Worm (Caenorhabditis elegans) whole organism, L2 larva: ENCODE measurements around the gene dos-1.

Experiments used
- elt-1 ChIP-seq: fragments of 150-350 bp; optimal IDR thresholded peaks from 2 replicates; lab custom pipeline; 2014; ENCODE audit warnings: missing biosample characterization, missing genetic modification characterization
- lin-11 ChIP-seq: fragments of 150-350 bp; sonication (generic microtip); optimal IDR thresholded peaks from 2 replicates; lab custom pipeline; 2014; ENCODE audit warnings: missing biosample characterization, missing genetic modification characterization, inconsistent platforms, mixed read lengths
- nhr-11 ChIP-seq: fragments of 150-350 bp; optimal IDR thresholded peaks from 2 replicates; lab custom pipeline; 2014; ENCODE audit warnings: missing biosample characterization, missing genetic modification characterization
- nhr-237 ChIP-seq: fragments of 150-350 bp; optimal IDR thresholded peaks from 2 replicates; lab custom pipeline; 2014; ENCODE audit warnings: missing biosample characterization, missing genetic modification characterization
- snpc-4 ChIP-seq: fragments of 150-350 bp; optimal IDR thresholded peaks from 2 replicates; lab custom pipeline; 2014; ENCODE audit warnings: missing biosample characterization, missing genetic modification characterization
- unc-39 ChIP-seq: fragments of 150-350 bp; optimal IDR thresholded peaks from 2 replicates; lab custom pipeline; 2014; ENCODE audit warnings: missing biosample characterization, missing genetic modification characterization
- unc-62 ChIP-seq: fragments of 150-350 bp; optimal IDR thresholded peaks from 2 replicates; lab custom pipeline; 2014; ENCODE audit warnings: missing biosample characterization, missing genetic modification reagents, missing genetic modification characterization
- ztf-1 ChIP-seq: fragments of 200-800 bp; sonication (Bioruptor generic); conservative IDR thresholded peaks from 2 replicates; pipeline ENCODE4 v1.3.6; 2022; ENCODE audit warnings: missing genetic modification characterization, missing compliant biosample characterization

- TF ChIP-seq elt-1 = no peak
- no peak for TF ChIP-seq snpc-4 (tag; lab: Kevin White, UChicago)
- no peak for TF ChIP-seq ztf-1 (GFP tag; lab: Robert Waterston, UW)
- TF ChIP-seq nhr-237 = no peak
- no peak for TF ChIP-seq unc-39 (tag; lab: Kevin White, UChicago)
- no peak for TF ChIP-seq lin-11 (tag; lab: Kevin White, UChicago)
- TF ChIP-seq nhr-11 (tag; lab: Kevin White, UChicago) = no peak
- TF ChIP-seq unc-62 = no peak
Measured at ce11 chrIII:9149132-9149531, 45.4 kb downstream of the dos-1 start.
